Fruit fly (Drosophila melanogaster): ENCODE measurements around the gene CG3652.

dm6 chr2L:4410855-4411254 is 17.2 kb upstream of the CG3652 start, which contains the start of gene CG43055:
- TF ChIP-seq CG34367 (tag; optimal IDR thresholded peaks at IDR 0.05), result no peak
- no peak for TF ChIP-seq CG8159 (tag; optimal IDR thresholded peaks at IDR 0.05)
- no peak for TF ChIP-seq EcR (GFP tag; optimal IDR thresholded peaks at IDR 0.05)

Measured in whole organism, pupa.